Worm (Caenorhabditis elegans) whole organism, mixed stage, embryonic: ENCODE results near the gene exos-4.2.
A peak's percentile ranks its signal among the peaks of the same experiment; 100 is the strongest.

ENCODE experiments used
- M03D4.4 ChIP-seq: sonication (generic microtip); optimal IDR thresholded peaks from 2 replicates; lab custom pipeline; 2017; ENCODE audit warnings: mild to moderate bottlenecking, missing genetic modification characterization, missing compliant biosample characterization
- bed-3 ChIP-seq: fragments of 200-800 bp; sonication (Bioruptor generic); optimal IDR thresholded peaks from 3 replicates; lab custom pipeline; 2018; ENCODE audit warnings: mild to moderate bottlenecking, missing genetic modification characterization, moderate library complexity, missing compliant biosample characterization
- blmp-1 ChIP-seq: fragments of 150-350 bp; optimal IDR thresholded peaks from 2 replicates; lab custom pipeline; 2014; ENCODE audit warnings: missing biosample characterization, missing genetic modification characterization
- ceh-43 ChIP-seq: fragments of 200-800 bp; sonication (Bioruptor generic); optimal IDR thresholded peaks from 2 replicates; lab custom pipeline; 2018; ENCODE audit warnings: mild to moderate bottlenecking, missing genetic modification characterization, moderate library complexity, missing compliant biosample characterization
- ceh-83 ChIP-seq: fragments of 200-800 bp; sonication (Bioruptor generic); optimal IDR thresholded peaks from 2 replicates; lab custom pipeline; 2018; ENCODE audit warnings: mild to moderate bottlenecking, missing genetic modification characterization, missing compliant biosample characterization
- cnd-1 ChIP-seq: fragments of 200-800 bp; sonication (Bioruptor generic); optimal IDR thresholded peaks from 2 replicates; lab custom pipeline; 2018; ENCODE audit warnings: mild to moderate bottlenecking, missing genetic modification characterization, missing compliant biosample characterization
- drap-1 ChIP-seq: fragments of 200-800 bp; sonication (Bioruptor generic); optimal IDR thresholded peaks from 3 replicates; lab custom pipeline; 2018; ENCODE audit warnings: mild to moderate bottlenecking, missing genetic modification characterization, missing compliant biosample characterization
- elt-3 ChIP-seq: fragments of 150-350 bp; optimal IDR thresholded peaks from 2 replicates; lab custom pipeline; 2014; ENCODE audit warnings: missing biosample characterization, missing genetic modification characterization
- flh-1 ChIP-seq: fragments of 200-800 bp; sonication (Bioruptor generic); optimal IDR thresholded peaks from 2 replicates; lab custom pipeline; 2018; ENCODE audit warnings: mild to moderate bottlenecking, missing genetic modification characterization, moderate library complexity, missing compliant biosample characterization
- ham-2 ChIP-seq: fragments of 200-800 bp; sonication (Bioruptor generic); optimal IDR thresholded peaks from 2 replicates; lab custom pipeline; 2018; ENCODE audit warnings: mild to moderate bottlenecking, missing genetic modification characterization, missing compliant biosample characterization
- hlh-1 ChIP-seq: fragments of 150-350 bp; optimal IDR thresholded peaks from 2 replicates; lab custom pipeline; 2014; ENCODE audit warnings: missing biosample characterization, missing genetic modification reagents, missing genetic modification characterization
- lin-13 ChIP-seq: fragments of 150-350 bp; optimal IDR thresholded peaks from 2 replicates; lab custom pipeline; 2014; ENCODE audit warnings: missing biosample characterization, missing genetic modification characterization
- mab-5 ChIP-seq: fragments of 150-350 bp; optimal IDR thresholded peaks from 2 replicates; lab custom pipeline; 2014; ENCODE audit warnings: missing biosample characterization, missing genetic modification characterization
- mep-1 ChIP-seq: fragments of 150-350 bp; optimal IDR thresholded peaks from 2 replicates; lab custom pipeline; 2017; ENCODE audit warnings: missing biosample characterization, missing genetic modification reagents, missing genetic modification characterization, inconsistent platforms
- mls-2 ChIP-seq: sonication (generic microtip); optimal IDR thresholded peaks from 2 replicates; lab custom pipeline; 2016; ENCODE audit warnings: mild to moderate bottlenecking, missing genetic modification characterization, moderate library complexity, missing compliant biosample characterization
- nhr-12 ChIP-seq: fragments of 150-350 bp; optimal IDR thresholded peaks from 2 replicates; lab custom pipeline; 2014; ENCODE audit warnings: missing biosample characterization, missing genetic modification characterization
- nhr-2 ChIP-seq: fragments of 150-350 bp; optimal IDR thresholded peaks from 2 replicates; lab custom pipeline; 2014; ENCODE audit warnings: missing biosample characterization, missing genetic modification characterization
- nhr-237 ChIP-seq: fragments of 150-350 bp; optimal IDR thresholded peaks from 2 replicates; lab custom pipeline; 2014; ENCODE audit warnings: missing biosample characterization, missing genetic modification characterization
- nhr-76 ChIP-seq: sonication (generic microtip); optimal IDR thresholded peaks from 2 replicates; lab custom pipeline; 2017; ENCODE audit warnings: missing biosample characterization, missing genetic modification characterization
- pha-4 ChIP-seq: fragments of 150-350 bp; optimal IDR thresholded peaks from 2 replicates; lab custom pipeline; 2018; ENCODE audit warnings: missing biosample characterization, missing genetic modification reagents, missing genetic modification characterization
- snpc-4 ChIP-seq: fragments of 150-350 bp; optimal IDR thresholded peaks from 2 replicates; lab custom pipeline; 2014; ENCODE audit warnings: missing biosample characterization, missing genetic modification characterization
- sptf-1 ChIP-seq: sonication (generic microtip); optimal IDR thresholded peaks from 2 replicates; lab custom pipeline; 2017; ENCODE audit warnings: mild to moderate bottlenecking, missing genetic modification characterization, moderate library complexity, missing compliant biosample characterization
- tbx-8 ChIP-seq: fragments of 200-800 bp; sonication (Bioruptor generic); optimal IDR thresholded peaks from 2 replicates; lab custom pipeline; 2018; ENCODE audit warnings: mild to moderate bottlenecking, missing genetic modification characterization, moderate library complexity, missing compliant biosample characterization
- unc-120 ChIP-seq: sonication (generic microtip); optimal IDR thresholded peaks from 2 replicates; lab custom pipeline; 2017; ENCODE audit warnings: missing genetic modification characterization, missing compliant biosample characterization; ENCODE audit not compliant: poor library complexity, severe bottlenecking
- unc-39 ChIP-seq: fragments of 150-350 bp; optimal IDR thresholded peaks from 2 replicates; lab custom pipeline; 2014; ENCODE audit warnings: missing biosample characterization, missing genetic modification characterization
- unc-62 ChIP-seq: fragments of 150-350 bp; optimal IDR thresholded peaks from 2 replicates; lab custom pipeline; 2014; ENCODE audit warnings: missing biosample characterization, missing genetic modification reagents, missing genetic modification characterization
- zip-8 ChIP-seq: fragments of 150-350 bp; optimal IDR thresholded peaks from 2 replicates; lab custom pipeline; 2014; ENCODE audit warnings: missing biosample characterization, missing genetic modification characterization
- ztf-11 ChIP-seq: fragments of 150-350 bp; optimal IDR thresholded peaks from 2 replicates; lab custom pipeline; 2014; ENCODE audit warnings: missing biosample characterization, missing genetic modification characterization

Gene exos-4.2

DNA sequence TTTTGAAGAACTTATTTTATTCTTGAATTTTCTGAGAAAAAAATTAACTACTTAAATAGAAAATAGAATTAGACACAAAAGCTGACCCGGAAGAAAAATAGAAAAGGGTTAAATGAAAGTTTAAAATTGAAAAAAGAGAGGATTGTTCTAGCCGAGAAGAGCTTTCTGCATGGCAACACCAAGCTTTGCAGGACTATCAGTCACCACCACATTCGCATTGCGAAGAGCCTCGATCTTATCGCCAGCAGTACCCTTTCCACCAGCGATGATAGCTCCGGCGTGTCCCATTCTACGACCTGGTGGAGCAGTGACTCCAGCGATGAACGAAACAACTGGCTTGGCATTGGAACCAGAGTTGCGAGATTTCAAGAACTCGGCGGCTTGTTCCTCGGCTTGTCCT is 40.1 kb downstream of the exos-4.2 start:
- no peak for TF ChIP-seq ceh-43
- TF ChIP-seq mls-2 (tag; lab: Kevin White, UChicago) = no peak
- no peak for TF ChIP-seq snpc-4 (tag; lab: Kevin White, UChicago)
- TF ChIP-seq ceh-83 (GFP tag; lab: Kevin White, UChicago) = no peak
- no peak for TF ChIP-seq cnd-1 (tag; lab: Kevin White, UChicago)
- TF ChIP-seq unc-39 (tag; lab: Kevin White, UChicago) = no peak
- TF ChIP-seq mep-1 (tag; lab: Kevin White, UChicago) = no peak
- TF ChIP-seq unc-120 = no peak
- TF ChIP-seq sptf-1 (tag; lab: Kevin White, UChicago) = no peak
- TF ChIP-seq nhr-12 (tag; lab: Kevin White, UChicago) = no peak
- no peak for TF ChIP-seq mab-5
- TF ChIP-seq nhr-76 (tag; lab: Kevin White, UChicago) = no peak
- TF ChIP-seq drap-1 = no peak

DNA sequence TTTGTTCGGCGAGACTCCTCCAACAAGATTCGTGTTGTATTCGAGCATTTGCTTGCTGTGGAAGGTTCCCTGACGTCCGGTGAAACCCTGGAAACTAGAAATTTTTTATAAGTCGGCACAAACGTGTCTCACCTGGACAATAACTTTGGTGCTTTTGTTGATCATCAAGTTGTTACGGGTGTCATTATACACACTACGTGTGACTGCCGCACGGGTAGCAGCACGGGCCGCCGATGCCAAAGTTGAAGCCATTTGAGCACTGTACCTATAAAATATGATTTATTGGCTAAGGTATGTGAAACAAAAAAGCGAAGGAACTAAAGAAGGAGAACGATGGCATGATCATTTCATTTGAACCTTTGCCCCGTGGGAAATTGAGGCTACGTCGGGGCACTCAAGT is 41.1 kb downstream of the exos-4.2 start, which contains the start of gene sucl-2:
Gene sucl-2, minus strand, starts transcription at position 265 of the 400 bp plus-strand sequence.
- TF ChIP-seq ceh-43 (no peak), unc-62 (GFP tag; lab: Kevin White, UChicago) (no peak), nhr-12 (tag; lab: Kevin White, UChicago) (no peak), unc-39 (tag; lab: Kevin White, UChicago) (no peak), lin-13 (tag; lab: Kevin White, UChicago) (no peak), drap-1 (no peak), unc-120 (no peak), sptf-1 (tag; lab: Kevin White, UChicago) (no peak), ham-2 (GFP tag; lab: Kevin White, UChicago) (no peak)
- TF ChIP-seq, all 35 proteins: peak for 0

DNA sequence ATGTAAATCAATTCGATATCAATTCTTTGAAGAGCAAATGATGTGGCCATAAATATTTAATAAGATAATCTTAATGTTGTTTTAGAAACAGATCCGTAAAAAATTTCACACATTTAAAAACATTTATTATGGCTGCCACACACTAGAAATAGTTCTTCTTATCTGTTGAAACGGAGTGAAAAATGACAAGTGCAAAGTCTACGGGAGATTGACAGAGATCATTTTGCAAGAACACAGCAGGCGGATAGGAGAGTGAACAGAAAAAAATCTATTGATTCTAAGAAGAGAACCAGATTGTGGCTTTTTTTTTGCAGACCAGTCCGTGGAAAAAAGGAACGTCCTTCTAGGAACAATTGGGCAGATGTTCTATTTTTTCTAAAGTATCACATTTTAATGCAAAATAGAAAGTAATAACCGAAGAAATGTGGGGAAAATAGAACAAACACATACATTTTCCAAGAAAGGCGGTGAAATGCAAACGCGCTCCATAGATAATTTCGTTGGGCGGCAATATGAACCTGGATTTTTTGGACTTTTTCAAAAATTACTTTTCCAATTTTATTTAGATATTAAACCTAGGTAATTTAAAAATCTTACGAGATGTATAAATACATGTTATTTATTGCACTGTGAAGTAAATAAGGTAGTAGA is 41.7 kb downstream of the exos-4.2 start:
- TF ChIP-seq nhr-76 (tag; lab: Kevin White, UChicago) (no peak), hlh-1 (no peak), ham-2 (GFP tag; lab: Kevin White, UChicago) (no peak), elt-3 (tag; lab: Kevin White, UChicago) (no peak), lin-13 (tag; lab: Kevin White, UChicago) (no peak), flh-1 (GFP tag; lab: Kevin White, UChicago) (no peak), zip-8 (tag; lab: Kevin White, UChicago) (no peak), M03D4.4 (tag; lab: Kevin White, UChicago) (no peak), ztf-11 (tag; lab: Kevin White, UChicago) (no peak), mls-2 (tag; lab: Kevin White, UChicago) (no peak), mab-5 (no peak)
- TF ChIP-seq, all 35 proteins: peak for 0

DNA sequence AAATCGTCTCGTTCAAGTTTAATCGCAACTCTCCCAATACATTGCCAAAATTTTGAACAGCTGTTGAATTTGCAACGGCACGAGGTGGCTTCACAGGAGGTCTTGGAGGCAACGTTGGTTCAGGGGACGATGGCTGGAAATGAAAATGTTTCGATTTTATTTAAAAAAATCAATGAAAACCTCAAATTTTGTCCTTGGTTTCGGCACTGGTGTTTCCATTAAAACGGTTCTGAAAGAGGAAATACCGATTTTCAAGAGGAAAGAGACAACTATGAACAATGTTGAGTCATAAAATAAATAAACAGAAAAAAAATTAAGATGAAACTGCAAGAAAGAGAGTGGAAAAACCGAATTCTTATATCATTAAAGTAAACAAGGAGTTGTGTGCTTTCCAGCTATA is 47.3 kb downstream of the exos-4.2 start, which contains the start of gene F23H11.4:
Gene F23H11.4, minus strand, starts transcription at position 229 of the 400 bp plus-strand sequence.
- TF ChIP-seq unc-120 (no peak), sptf-1 (tag; lab: Kevin White, UChicago) (no peak), pha-4 (no peak), zip-8 (tag; lab: Kevin White, UChicago) (no peak), elt-3 (tag; lab: Kevin White, UChicago) (no peak), ham-2 (GFP tag; lab: Kevin White, UChicago) (no peak), nhr-76 (tag; lab: Kevin White, UChicago) (no peak), bed-3 (GFP tag; lab: Kevin White, UChicago) (no peak), mab-5 (no peak), lin-13 (tag; lab: Kevin White, UChicago) (no peak), drap-1 (no peak), flh-1 (GFP tag; lab: Kevin White, UChicago) (no peak), mls-2 (tag; lab: Kevin White, UChicago) (no peak), ceh-83 (GFP tag; lab: Kevin White, UChicago) (no peak), mep-1 (tag; lab: Kevin White, UChicago) (no peak), ceh-43 (no peak), tbx-8 (GFP tag; lab: Kevin White, UChicago) (no peak), blmp-1 (tag; lab: Kevin White, UChicago) (no peak), nhr-12 (tag; lab: Kevin White, UChicago) (no peak), snpc-4 (tag; lab: Kevin White, UChicago) (no peak)

DNA sequence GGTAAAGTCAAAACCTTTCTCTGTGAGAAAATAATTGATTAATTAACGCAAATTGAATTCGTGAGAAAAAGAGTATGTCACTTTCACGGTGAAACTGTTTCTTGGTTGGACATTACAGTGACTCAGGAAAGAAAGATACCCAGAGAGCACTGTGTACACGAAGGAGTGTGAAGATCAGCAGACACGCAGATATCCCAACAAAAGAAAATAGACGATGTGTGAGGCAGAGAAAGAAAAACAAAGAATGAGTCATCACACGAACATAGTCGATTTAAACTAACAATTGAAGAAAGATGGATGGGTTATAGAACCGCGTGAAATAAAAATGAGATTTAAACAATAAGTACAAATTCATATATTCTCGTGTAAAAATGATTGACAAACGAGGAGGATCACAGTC is 48.0 kb downstream of the exos-4.2 start:
- no peak for TF ChIP-seq nhr-2 (tag; lab: Kevin White, UChicago)
- no peak for TF ChIP-seq ztf-11 (tag; lab: Kevin White, UChicago)
- peak; percentile 24 for TF ChIP-seq nhr-237
- peak; percentile 60 for TF ChIP-seq pha-4
